Fruit fly (Drosophila melanogaster): ENCODE measurements around the gene Spps.
A peak's percentile ranks its signal among the peaks of the same experiment; 100 is the strongest.

DNA sequence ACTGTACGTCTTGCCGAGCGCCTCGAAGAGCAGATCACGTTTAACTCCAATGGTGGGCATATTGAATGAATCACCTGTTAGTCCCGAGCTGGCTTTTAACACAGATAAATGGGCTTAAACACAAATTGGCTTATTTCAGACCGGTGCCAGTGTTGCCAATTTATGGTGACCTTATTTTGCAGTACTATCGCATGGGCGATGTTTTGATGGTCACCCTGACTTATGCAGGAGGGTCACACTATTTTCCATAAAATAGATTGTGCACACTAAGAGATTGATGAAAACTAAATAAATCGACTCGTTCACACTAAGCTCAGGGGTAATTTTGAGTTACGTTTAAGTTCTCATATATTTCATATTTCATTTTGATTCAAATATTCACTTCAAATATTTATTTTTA is 25.8 kb upstream of the Spps start, which contains the start of gene beta-PheRS:
- TF ChIP-seq Vsx2 (GFP tag; optimal IDR thresholded peaks at IDR 0.05; ENCODE audit: partially characterized antibody) (no peak), fru (GFP tag; optimal IDR thresholded peaks at IDR 0.05) (no peak), pan (optimal IDR thresholded peaks at IDR 0.05) (no peak), lola (GFP tag; optimal IDR thresholded peaks at IDR 0.05) (no peak), br (GFP tag; optimal IDR thresholded peaks at IDR 0.05) (no peak), psq (GFP tag; optimal IDR thresholded peaks at IDR 0.05) (peak; percentile 24), jim (GFP tag; optimal IDR thresholded peaks at IDR 0.05) (no peak), woc (GFP tag; optimal IDR thresholded peaks at IDR 0.05) (no peak), rgr (GFP tag; optimal IDR thresholded peaks at IDR 0.05) (no peak), Jra (GFP tag; optimal IDR thresholded peaks at IDR 0.05) (no peak), OdsH (GFP tag; optimal IDR thresholded peaks at IDR 0.05) (no peak)

All from whole organism, wandering third instar larva.